Worm (Caenorhabditis elegans) whole organism, midembryonic: ENCODE results near the gene col-113.

Experiments used
- T22C8.4 ChIP-seq: fragments of 200-800 bp; sonication (Bioruptor generic); IDR thresholded peaks from 2 replicates; pipeline ENCODE4 v1.3.6; 2022; ENCODE audit warnings: missing genetic modification characterization, missing compliant biosample characterization
- cog-1 ChIP-seq: sonication (generic microtip); optimal IDR thresholded peaks from 2 replicates; lab custom pipeline; 2016; ENCODE audit warnings: missing genetic modification characterization, missing compliant biosample characterization
- flt-1 ChIP-seq: fragments of 200-800 bp; sonication (Bioruptor generic); IDR thresholded peaks from 2 replicates; pipeline ENCODE4 v1.3.6; 2022; ENCODE audit warnings: missing genetic modification characterization, missing compliant biosample characterization
- klf-2 ChIP-seq: fragments of 200-800 bp; sonication (Bioruptor generic); conservative IDR thresholded peaks from 2 replicates; pipeline ENCODE4 v1.3.6; 2022; ENCODE audit warnings: missing genetic modification reagents, missing genetic modification characterization, missing compliant biosample characterization
- med-1 ChIP-seq: sonication (generic microtip); optimal IDR thresholded peaks from 2 replicates; lab custom pipeline; 2017; ENCODE audit warnings: missing genetic modification characterization, mild to moderate bottlenecking, missing compliant biosample characterization, antibody characterized with exemption, missing genetic modification reagents; ENCODE audit not compliant: insufficient read depth
- tab-1 ChIP-seq: fragments of 200-800 bp; sonication (Bioruptor generic); IDR thresholded peaks from 2 replicates; pipeline ENCODE4 v1.3.6; 2022; ENCODE audit warnings: missing genetic modification characterization, missing compliant biosample characterization
- ztf-23 ChIP-seq: fragments of 200-800 bp; sonication (Bioruptor generic); IDR thresholded peaks from 2 replicates; pipeline ENCODE4 v1.3.6; 2022; ENCODE audit warnings: missing genetic modification reagents, missing genetic modification characterization, missing compliant biosample characterization
- ztf-29 ChIP-seq: fragments of 200-800 bp; sonication (Bioruptor generic); IDR thresholded peaks from 2 replicates; pipeline ENCODE4 v1.3.6; 2022; ENCODE audit warnings: missing genetic modification reagents, missing genetic modification characterization, missing compliant biosample characterization

ce11 chrIV:7175346-7175745, 23.0 kb upstream of the col-113 start, which contains the start of gene C42D4.19:
- TF ChIP-seq tab-1 (GFP tag; lab: Robert Waterston, UW) (no peak), T22C8.4 (GFP tag; lab: Robert Waterston, UW) (no peak), klf-2 (GFP tag; lab: Robert Waterston, UW) (no peak), ztf-29 (no peak), flt-1 (GFP tag; lab: Robert Waterston, UW) (no peak), med-1 (no peak), ztf-23 (GFP tag; lab: Robert Waterston, UW) (no peak), cog-1 (no peak)
